Fruit fly (Drosophila melanogaster) whole organism, prepupa: ENCODE data around the gene FRG1.
A peak's percentile ranks its signal among the peaks of the same experiment; 100 is the strongest.

Source experiments
- CG10669 ChIP-seq: fragments of 200-800 bp; sonication (Bioruptor generic); optimal IDR thresholded peaks from 3 replicates; lab custom pipeline; 2018; ENCODE audit warnings: missing biosample characterization, mild to moderate bottlenecking, missing genetic modification characterization, moderate library complexity
- CG11294 ChIP-seq: fragments of 200-800 bp; sonication (Bioruptor generic); IDR thresholded peaks from 2 replicates; pipeline ENCODE4 v1.3.6; 2022; ENCODE audit warnings: missing biosample characterization, missing genetic modification characterization
- CG11902 ChIP-seq: fragments of 200-800 bp; sonication (Bioruptor generic); optimal IDR thresholded peaks from 3 replicates; lab custom pipeline; 2016; ENCODE audit warnings: missing biosample characterization, missing genetic modification characterization
- CG8119 ChIP-seq: fragments of 200-800 bp; sonication (Bioruptor generic); IDR thresholded peaks from 3 replicates; pipeline ENCODE4 v1.3.6; 2022; ENCODE audit warnings: missing biosample characterization, missing genetic modification characterization
- CG9139 ChIP-seq: fragments of 200-800 bp; sonication (Bioruptor generic); optimal IDR thresholded peaks from 3 replicates; lab custom pipeline; 2017; ENCODE audit warnings: missing biosample characterization, mild to moderate bottlenecking, missing genetic modification characterization
- Hr38 ChIP-seq: sonication (Bioruptor generic); optimal IDR thresholded peaks from 2 replicates; lab custom pipeline; 2016; ENCODE audit warnings: missing biosample characterization, missing genetic modification characterization
- Hr39 ChIP-seq: fragments of 200-800 bp; sonication (Bioruptor generic); optimal IDR thresholded peaks from 2 replicates; lab custom pipeline; 2016; ENCODE audit warnings: missing biosample characterization, missing genetic modification characterization
- OdsH ChIP-seq: fragments of 200-800 bp; sonication (Bioruptor generic); optimal IDR thresholded peaks from 3 replicates; lab custom pipeline; 2016; ENCODE audit warnings: missing biosample characterization, missing genetic modification characterization
- Sox15 ChIP-seq: fragments of 200-800 bp; sonication (Bioruptor generic); optimal IDR thresholded peaks from 3 replicates; lab custom pipeline; 2016; ENCODE audit warnings: missing biosample characterization, missing genetic modification characterization
- achi ChIP-seq: fragments of 200-800 bp; sonication (Bioruptor generic); optimal IDR thresholded peaks from 3 replicates; lab custom pipeline; 2016; ENCODE audit warnings: missing biosample characterization, missing genetic modification characterization
- cyc ChIP-seq: fragments of 200-800 bp; sonication (Bioruptor generic); optimal IDR thresholded peaks from 3 replicates; lab custom pipeline; 2016; ENCODE audit warnings: missing biosample characterization, missing genetic modification characterization
- dsx ChIP-seq: fragments of 200-800 bp; optimal IDR thresholded peaks from 3 replicates; lab custom pipeline; 2019; ENCODE audit warnings: missing biosample characterization, mild to moderate bottlenecking, missing genetic modification characterization, moderate library complexity; ENCODE audit not compliant: poor library complexity, severe bottlenecking
- esn ChIP-seq: fragments of 200-800 bp; sonication (Bioruptor generic); optimal IDR thresholded peaks from 2 replicates; lab custom pipeline; 2016; ENCODE audit warnings: missing biosample characterization, mild to moderate bottlenecking, missing genetic modification characterization, moderate library complexity
- ss ChIP-seq, 2 experiments: fragments of 200-800 bp; sonication (Bioruptor generic); optimal IDR thresholded peaks; 2 replicates in 1 of 2; 3 replicates in 1 of 2; lab custom pipeline; 2017 to 2018; ENCODE audit warnings: mild to moderate bottlenecking in 2 of 2, missing biosample characterization in 2 of 2, missing genetic modification characterization in 2 of 2, moderate library complexity in 1 of 2
- vri ChIP-seq: fragments of 200-800 bp; sonication (Bioruptor generic); optimal IDR thresholded peaks from 3 replicates; lab custom pipeline; 2016; ENCODE audit warnings: missing biosample characterization, mild to moderate bottlenecking, missing genetic modification characterization

FRG1 gene

DNA sequence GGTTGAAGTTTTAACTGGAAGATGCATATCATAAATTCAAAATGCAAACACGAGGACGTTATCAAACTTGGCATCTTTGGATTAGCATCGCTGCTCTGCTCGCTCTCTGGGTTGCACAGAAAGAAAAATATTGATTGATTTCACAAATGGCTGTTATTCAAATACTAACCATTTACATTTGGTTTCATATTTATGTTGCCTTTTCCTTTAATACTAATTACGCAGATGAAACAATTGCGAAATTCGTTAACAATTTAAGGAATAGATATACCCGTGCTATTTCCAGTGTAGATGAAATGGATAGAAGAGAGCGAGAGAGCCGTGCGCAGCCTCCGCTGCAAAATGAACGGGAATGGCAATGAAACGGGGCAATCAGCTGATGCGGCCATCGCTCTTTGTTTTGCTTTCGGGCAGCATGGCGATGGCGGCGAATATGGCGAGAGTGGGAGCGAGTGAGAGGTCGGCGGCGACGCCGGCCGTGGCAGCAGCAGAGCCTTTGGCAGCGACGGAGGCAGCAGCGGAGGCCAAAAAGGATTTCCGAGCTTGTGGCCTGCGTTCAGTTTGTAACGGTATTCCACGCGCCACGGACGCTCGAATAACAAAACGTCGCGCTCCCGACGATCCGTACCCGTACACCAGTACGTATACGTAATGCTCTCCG, 49.1 kb downstream of the FRG1 start, which contains the start of gene rdgC (continued):
- TF ChIP-seq achi (GFP tag; lab: Kevin White, UChicago) (peak; percentile 89), CG10669 (GFP tag; lab: Kevin White, UChicago) (peak; percentile 94), vri (peak; percentile 76), esn (peak; percentile 91), Hr38 (peak; percentile 2), CG11902 (GFP tag; lab: Kevin White, UChicago) (peak; percentile 78), CG8119 (GFP tag; lab: Robert Waterston, UW) (peak; percentile 92), CG9139 (GFP tag; lab: Kevin White, UChicago) (peak; percentile 64), Sox15 (GFP tag; lab: Kevin White, UChicago) (peak; percentile 82), ss (GFP tag; optimal IDR thresholded peaks at IDR 0.05; lab: Kevin White, UChicago) (peak; percentile 72 to 84), Hr39 (peak; percentile 90), cyc (peak; percentile 94), OdsH (GFP tag; lab: Kevin White, UChicago) (peak; percentile 93), dsx (GFP tag; lab: Kevin White, UChicago) (peak; percentile 88), CG11294 (GFP tag; lab: Robert Waterston, UW) (peak; percentile 94)
